Worm (Caenorhabditis elegans) whole organism, mixed stage, embryonic: ENCODE data around the gene F40F8.5.

Source experiments
- M03D4.4 ChIP-seq: sonication (generic microtip); optimal IDR thresholded peaks from 2 replicates; lab custom pipeline; 2017; ENCODE audit warnings: mild to moderate bottlenecking, missing genetic modification characterization, missing compliant biosample characterization
- bed-3 ChIP-seq: fragments of 200-800 bp; sonication (Bioruptor generic); optimal IDR thresholded peaks from 3 replicates; lab custom pipeline; 2018; ENCODE audit warnings: mild to moderate bottlenecking, missing genetic modification characterization, moderate library complexity, missing compliant biosample characterization
- ceh-43 ChIP-seq: fragments of 200-800 bp; sonication (Bioruptor generic); optimal IDR thresholded peaks from 2 replicates; lab custom pipeline; 2018; ENCODE audit warnings: mild to moderate bottlenecking, missing genetic modification characterization, moderate library complexity, missing compliant biosample characterization
- ceh-83 ChIP-seq: fragments of 200-800 bp; sonication (Bioruptor generic); optimal IDR thresholded peaks from 2 replicates; lab custom pipeline; 2018; ENCODE audit warnings: mild to moderate bottlenecking, missing genetic modification characterization, missing compliant biosample characterization
- ces-1 ChIP-seq: fragments of 150-350 bp; optimal IDR thresholded peaks from 2 replicates; lab custom pipeline; 2014; ENCODE audit warnings: missing biosample characterization, missing genetic modification reagents, missing genetic modification characterization
- cnd-1 ChIP-seq: fragments of 200-800 bp; sonication (Bioruptor generic); optimal IDR thresholded peaks from 2 replicates; lab custom pipeline; 2018; ENCODE audit warnings: mild to moderate bottlenecking, missing genetic modification characterization, missing compliant biosample characterization
- drap-1 ChIP-seq: fragments of 200-800 bp; sonication (Bioruptor generic); optimal IDR thresholded peaks from 3 replicates; lab custom pipeline; 2018; ENCODE audit warnings: mild to moderate bottlenecking, missing genetic modification characterization, missing compliant biosample characterization
- elt-1 ChIP-seq: sonication (generic microtip); optimal IDR thresholded peaks from 2 replicates; lab custom pipeline; 2017; ENCODE audit warnings: missing genetic modification characterization, mild to moderate bottlenecking, missing compliant biosample characterization, antibody characterized with exemption, moderate library complexity, borderline replicate concordance; ENCODE audit not compliant: insufficient read depth
- elt-3 ChIP-seq: fragments of 150-350 bp; optimal IDR thresholded peaks from 2 replicates; lab custom pipeline; 2014; ENCODE audit warnings: missing biosample characterization, missing genetic modification characterization
- flh-1 ChIP-seq: fragments of 200-800 bp; sonication (Bioruptor generic); optimal IDR thresholded peaks from 2 replicates; lab custom pipeline; 2018; ENCODE audit warnings: mild to moderate bottlenecking, missing genetic modification characterization, moderate library complexity, missing compliant biosample characterization
- hlh-1 ChIP-seq: fragments of 150-350 bp; optimal IDR thresholded peaks from 2 replicates; lab custom pipeline; 2014; ENCODE audit warnings: missing biosample characterization, missing genetic modification reagents, missing genetic modification characterization
- lin-13 ChIP-seq: fragments of 150-350 bp; optimal IDR thresholded peaks from 2 replicates; lab custom pipeline; 2014; ENCODE audit warnings: missing biosample characterization, missing genetic modification characterization
- lin-32 ChIP-seq: fragments of 200-800 bp; sonication (Bioruptor generic); optimal IDR thresholded peaks from 2 replicates; lab custom pipeline; 2018; ENCODE audit warnings: mild to moderate bottlenecking, missing genetic modification characterization, missing compliant biosample characterization
- mab-5 ChIP-seq: fragments of 150-350 bp; optimal IDR thresholded peaks from 2 replicates; lab custom pipeline; 2014; ENCODE audit warnings: missing biosample characterization, missing genetic modification characterization
- mep-1 ChIP-seq: fragments of 150-350 bp; optimal IDR thresholded peaks from 2 replicates; lab custom pipeline; 2017; ENCODE audit warnings: missing biosample characterization, missing genetic modification reagents, missing genetic modification characterization, inconsistent platforms
- nhr-12 ChIP-seq: fragments of 150-350 bp; optimal IDR thresholded peaks from 2 replicates; lab custom pipeline; 2014; ENCODE audit warnings: missing biosample characterization, missing genetic modification characterization
- nhr-2 ChIP-seq: fragments of 150-350 bp; optimal IDR thresholded peaks from 2 replicates; lab custom pipeline; 2014; ENCODE audit warnings: missing biosample characterization, missing genetic modification characterization
- nhr-28 ChIP-seq: fragments of 150-350 bp; optimal IDR thresholded peaks from 2 replicates; lab custom pipeline; 2014; ENCODE audit warnings: missing biosample characterization, missing genetic modification characterization
- nhr-76 ChIP-seq: sonication (generic microtip); optimal IDR thresholded peaks from 2 replicates; lab custom pipeline; 2017; ENCODE audit warnings: missing biosample characterization, missing genetic modification characterization
- pha-4 ChIP-seq: fragments of 150-350 bp; optimal IDR thresholded peaks from 2 replicates; lab custom pipeline; 2018; ENCODE audit warnings: missing biosample characterization, missing genetic modification reagents, missing genetic modification characterization
- sem-2 ChIP-seq: fragments of 200-800 bp; sonication (Bioruptor generic); optimal IDR thresholded peaks from 2 replicates; lab custom pipeline; 2018; ENCODE audit warnings: mild to moderate bottlenecking, missing genetic modification characterization, missing compliant biosample characterization
- sptf-1 ChIP-seq: sonication (generic microtip); optimal IDR thresholded peaks from 2 replicates; lab custom pipeline; 2017; ENCODE audit warnings: mild to moderate bottlenecking, missing genetic modification characterization, moderate library complexity, missing compliant biosample characterization
- tbx-8 ChIP-seq: fragments of 200-800 bp; sonication (Bioruptor generic); optimal IDR thresholded peaks from 2 replicates; lab custom pipeline; 2018; ENCODE audit warnings: mild to moderate bottlenecking, missing genetic modification characterization, moderate library complexity, missing compliant biosample characterization
- unc-120 ChIP-seq: sonication (generic microtip); optimal IDR thresholded peaks from 2 replicates; lab custom pipeline; 2017; ENCODE audit warnings: missing genetic modification characterization, missing compliant biosample characterization; ENCODE audit not compliant: poor library complexity, severe bottlenecking
- unc-62 ChIP-seq: fragments of 150-350 bp; optimal IDR thresholded peaks from 2 replicates; lab custom pipeline; 2014; ENCODE audit warnings: missing biosample characterization, missing genetic modification reagents, missing genetic modification characterization
- ztf-11 ChIP-seq: fragments of 150-350 bp; optimal IDR thresholded peaks from 2 replicates; lab custom pipeline; 2014; ENCODE audit warnings: missing biosample characterization, missing genetic modification characterization

Gene F40F8.5

ce11 chrII:11154957-11155356 is 20.2 kb upstream of the F40F8.5 start:
- TF ChIP-seq cnd-1 (tag; lab: Kevin White, UChicago) (no peak), pha-4 (no peak), drap-1 (no peak), mab-5 (tag; lab: Kevin White, UChicago) (no peak), elt-1 (tag; lab: Kevin White, UChicago) (no peak), nhr-76 (tag; lab: Kevin White, UChicago) (no peak), flh-1 (GFP tag; lab: Kevin White, UChicago) (no peak), hlh-1 (tag; lab: Kevin White, UChicago) (no peak), lin-32 (no peak), M03D4.4 (no peak), tbx-8 (GFP tag; lab: Kevin White, UChicago) (no peak), nhr-12 (tag; lab: Kevin White, UChicago) (no peak), unc-120 (tag; lab: Kevin White, UChicago) (no peak)

- TF ChIP-seq ces-1 (GFP tag; lab: Kevin White, UChicago) (no peak), sem-2 (no peak)
Observed at ce11 chrII:11153800-11154199, 19.1 kb upstream of the F40F8.5 start.

ce11 chrII:11153080-11153479 is 18.4 kb upstream of the F40F8.5 start:
- TF ChIP-seq mep-1 (tag; lab: Kevin White, UChicago) = no peak
- TF ChIP-seq unc-62 (GFP tag; lab: Kevin White, UChicago) = no peak
- no peak for TF ChIP-seq bed-3 (GFP tag; lab: Kevin White, UChicago)
- no peak for TF ChIP-seq ceh-83
- no peak for TF ChIP-seq pha-4
- TF ChIP-seq hlh-1 (tag; lab: Kevin White, UChicago) = no peak
- TF ChIP-seq ztf-11 (tag; lab: Kevin White, UChicago) = no peak
- TF ChIP-seq unc-120 (tag; lab: Kevin White, UChicago) = no peak
- no peak for TF ChIP-seq sptf-1 (tag; lab: Kevin White, UChicago)
- no peak for TF ChIP-seq elt-3 (tag; lab: Kevin White, UChicago)
- no peak for TF ChIP-seq nhr-2 (tag; lab: Kevin White, UChicago)

ce11 chrII:11152495-11152894 is 17.8 kb upstream of the F40F8.5 start, which contains the start of gene pqm-1:
pqm-1 (minus strand) TSS chrII:11152595.
- TF ChIP-seq nhr-28 (tag; lab: Kevin White, UChicago) = no peak
- TF ChIP-seq ceh-43 (GFP tag; lab: Kevin White, UChicago) = no peak
- no peak for TF ChIP-seq unc-120 (tag; lab: Kevin White, UChicago)

- no peak for TF ChIP-seq ceh-43 (GFP tag; lab: Kevin White, UChicago)
- TF ChIP-seq M03D4.4 = no peak
- no peak for TF ChIP-seq elt-1 (tag; lab: Kevin White, UChicago)
- no peak for TF ChIP-seq flh-1 (GFP tag; lab: Kevin White, UChicago)
- no peak for TF ChIP-seq pha-4
- TF ChIP-seq lin-13 = no peak
- TF ChIP-seq, all 35 proteins: peak for 0
Observed at ce11 chrII:11150976-11151375, 16.2 kb upstream of the F40F8.5 start.

- no peak for TF ChIP-seq M03D4.4
Observed at ce11 chrII:11149866-11150685, 15.3 kb upstream of the F40F8.5 start.

- TF ChIP-seq bed-3 (GFP tag; lab: Kevin White, UChicago) = no peak
Observed at ce11 chrII:11142571-11142970, 7.8 kb upstream of the F40F8.5 start, which contains the start of gene arrd-6. arrd-6 (plus strand) TSS chrII:11142739.
